Worm (Caenorhabditis elegans): Measurements from ENCODE around the gene srh-17.

DNA sequence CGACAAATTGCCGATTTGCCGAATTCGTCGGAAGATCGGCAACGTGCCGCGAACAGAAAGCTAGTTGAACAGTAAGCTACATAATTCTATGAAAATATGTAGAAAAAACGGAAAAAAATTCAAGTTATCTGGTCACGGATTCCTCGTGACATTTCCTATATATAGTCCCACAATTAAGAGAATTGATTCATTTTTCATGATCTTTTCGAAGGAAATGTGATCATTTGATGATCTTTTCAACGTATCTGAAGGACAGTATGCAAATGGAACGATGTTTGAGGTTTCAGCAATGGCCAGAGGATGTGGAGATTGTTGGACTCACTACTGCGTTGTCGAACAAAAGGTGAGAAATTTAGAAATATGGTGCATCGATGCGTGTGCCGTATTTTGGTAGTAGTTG is 46.9 kb downstream of the srh-17 start, which contains the start of gene R08A2.9:
- TF ChIP-seq ceh-9 (tag; optimal IDR thresholded peaks at IDR 0.05) = no peak
- no peak for TF ChIP-seq elt-1 (tag; optimal IDR thresholded peaks at IDR 0.05)
- no peak for TF ChIP-seq unc-39 (tag; optimal IDR thresholded peaks at IDR 0.05)
- no peak for TF ChIP-seq fkh-10 (GFP tag; optimal IDR thresholded peaks at IDR 0.05)
- no peak for TF ChIP-seq lin-39 (tag; optimal IDR thresholded peaks at IDR 0.05)
- TF ChIP-seq tbx-2 (tag; optimal IDR thresholded peaks at IDR 0.05) = no peak
- TF ChIP-seq unc-62 (GFP tag; optimal IDR thresholded peaks at IDR 0.05) = no peak
- TF ChIP-seq sea-2 (GFP tag; optimal IDR thresholded peaks at IDR 0.05) = no peak
- no peak for TF ChIP-seq jun-1 (tag; optimal IDR thresholded peaks at IDR 0.05)
- TF ChIP-seq egl-27 (tag; optimal IDR thresholded peaks at IDR 0.05) = no peak
